Fruit fly (Drosophila melanogaster): ENCODE results near the gene CG14787.

dm6 chrX:1464033-1464432, 2.6 kb upstream of the CG14787 start, which contains the start of gene Ns3:
- TF ChIP-seq CG15336 (GFP tag; IDR thresholded peaks at IDR 0.05), result no peak
- TF ChIP-seq lz (GFP tag; optimal IDR thresholded peaks at IDR 0.05), result no peak
- no peak for TF ChIP-seq CG32006 (GFP tag; optimal IDR thresholded peaks at IDR 0.05)
- TF ChIP-seq CG31627 (GFP tag; optimal IDR thresholded peaks at IDR 0.05), result no peak
- no peak for TF ChIP-seq CG10631 (GFP tag; optimal IDR thresholded peaks at IDR 0.05)
- no peak for TF ChIP-seq fd85E (GFP tag; optimal IDR thresholded peaks at IDR 0.05)
- TF ChIP-seq pdm3 (GFP tag; optimal IDR thresholded peaks at IDR 0.05), result no peak
- no peak for TF ChIP-seq CG8632 (GFP tag; optimal IDR thresholded peaks at IDR 0.05)
- no peak for TF ChIP-seq Lpt (GFP tag; optimal IDR thresholded peaks at IDR 0.05)
- no peak for TF ChIP-seq CG11902 (GFP tag; optimal IDR thresholded peaks at IDR 0.05)
